Worm (Caenorhabditis elegans) whole organism, mixed stage, embryonic: ENCODE measurements around the gene ZK792.7.

ENCODE experiments used
- ces-1 ChIP-seq: fragments of 150-350 bp; optimal IDR thresholded peaks from 2 replicates; lab custom pipeline; 2014; ENCODE audit warnings: missing biosample characterization, missing genetic modification reagents, missing genetic modification characterization
- flh-1 ChIP-seq: fragments of 200-800 bp; sonication (Bioruptor generic); optimal IDR thresholded peaks from 2 replicates; lab custom pipeline; 2018; ENCODE audit warnings: mild to moderate bottlenecking, missing genetic modification characterization, moderate library complexity, missing compliant biosample characterization
- lsy-2 ChIP-seq: fragments of 150-350 bp; optimal IDR thresholded peaks from 2 replicates; lab custom pipeline; 2014; ENCODE audit warnings: missing biosample characterization, missing genetic modification characterization
- nhr-12 ChIP-seq: fragments of 150-350 bp; optimal IDR thresholded peaks from 2 replicates; lab custom pipeline; 2014; ENCODE audit warnings: missing biosample characterization, missing genetic modification characterization
- nhr-237 ChIP-seq: fragments of 150-350 bp; optimal IDR thresholded peaks from 2 replicates; lab custom pipeline; 2014; ENCODE audit warnings: missing biosample characterization, missing genetic modification characterization
- nhr-76 ChIP-seq: sonication (generic microtip); optimal IDR thresholded peaks from 2 replicates; lab custom pipeline; 2017; ENCODE audit warnings: missing biosample characterization, missing genetic modification characterization
- pha-4 ChIP-seq: fragments of 150-350 bp; optimal IDR thresholded peaks from 2 replicates; lab custom pipeline; 2018; ENCODE audit warnings: missing biosample characterization, missing genetic modification reagents, missing genetic modification characterization
- sem-2 ChIP-seq: fragments of 200-800 bp; sonication (Bioruptor generic); optimal IDR thresholded peaks from 2 replicates; lab custom pipeline; 2018; ENCODE audit warnings: mild to moderate bottlenecking, missing genetic modification characterization, missing compliant biosample characterization
- snpc-4 ChIP-seq: fragments of 150-350 bp; optimal IDR thresholded peaks from 2 replicates; lab custom pipeline; 2014; ENCODE audit warnings: missing biosample characterization, missing genetic modification characterization
- tbx-8 ChIP-seq: fragments of 200-800 bp; sonication (Bioruptor generic); optimal IDR thresholded peaks from 2 replicates; lab custom pipeline; 2018; ENCODE audit warnings: mild to moderate bottlenecking, missing genetic modification characterization, moderate library complexity, missing compliant biosample characterization

ce11 chrIV:11723255-11723654 lies 29.0 kb downstream of the ZK792.7 start:
- TF ChIP-seq nhr-76 (tag; lab: Kevin White, UChicago): no peak
- TF ChIP-seq ces-1 (GFP tag; lab: Kevin White, UChicago): peak; percentile 94
- no peak for TF ChIP-seq nhr-237 (tag; lab: Kevin White, UChicago)
- TF ChIP-seq sem-2 (GFP tag; lab: Kevin White, UChicago): no peak
- no peak for TF ChIP-seq tbx-8 (GFP tag; lab: Kevin White, UChicago)
- TF ChIP-seq nhr-12 (tag; lab: Kevin White, UChicago): no peak
- TF ChIP-seq snpc-4 (tag; lab: Kevin White, UChicago): no peak
- TF ChIP-seq flh-1 (GFP tag; lab: Kevin White, UChicago): no peak
- no peak for TF ChIP-seq pha-4
- TF ChIP-seq lsy-2 (tag; lab: Kevin White, UChicago): no peak
